Worm (Caenorhabditis elegans) whole organism, mixed stage, embryonic: ENCODE results near the gene irld-6.

Experiments
- bed-3 ChIP-seq: fragments of 200-800 bp; sonication (Bioruptor generic); optimal IDR thresholded peaks from 3 replicates; lab custom pipeline; 2018; ENCODE audit warnings: mild to moderate bottlenecking, missing genetic modification characterization, moderate library complexity, missing compliant biosample characterization
- ceh-39 ChIP-seq: fragments of 150-350 bp; optimal IDR thresholded peaks from 2 replicates; lab custom pipeline; 2014; ENCODE audit warnings: missing biosample characterization, missing genetic modification characterization
- ceh-83 ChIP-seq: fragments of 200-800 bp; sonication (Bioruptor generic); optimal IDR thresholded peaks from 2 replicates; lab custom pipeline; 2018; ENCODE audit warnings: mild to moderate bottlenecking, missing genetic modification characterization, missing compliant biosample characterization
- ces-1 ChIP-seq: fragments of 150-350 bp; optimal IDR thresholded peaks from 2 replicates; lab custom pipeline; 2014; ENCODE audit warnings: missing biosample characterization, missing genetic modification reagents, missing genetic modification characterization
- cnd-1 ChIP-seq: fragments of 200-800 bp; sonication (Bioruptor generic); optimal IDR thresholded peaks from 2 replicates; lab custom pipeline; 2018; ENCODE audit warnings: mild to moderate bottlenecking, missing genetic modification characterization, missing compliant biosample characterization
- drap-1 ChIP-seq: fragments of 200-800 bp; sonication (Bioruptor generic); optimal IDR thresholded peaks from 3 replicates; lab custom pipeline; 2018; ENCODE audit warnings: mild to moderate bottlenecking, missing genetic modification characterization, missing compliant biosample characterization
- elt-3 ChIP-seq: fragments of 150-350 bp; optimal IDR thresholded peaks from 2 replicates; lab custom pipeline; 2014; ENCODE audit warnings: missing biosample characterization, missing genetic modification characterization
- flh-1 ChIP-seq: fragments of 200-800 bp; sonication (Bioruptor generic); optimal IDR thresholded peaks from 2 replicates; lab custom pipeline; 2018; ENCODE audit warnings: mild to moderate bottlenecking, missing genetic modification characterization, moderate library complexity, missing compliant biosample characterization
- hlh-1 ChIP-seq: fragments of 150-350 bp; optimal IDR thresholded peaks from 2 replicates; lab custom pipeline; 2014; ENCODE audit warnings: missing biosample characterization, missing genetic modification reagents, missing genetic modification characterization
- lin-13 ChIP-seq: fragments of 150-350 bp; optimal IDR thresholded peaks from 2 replicates; lab custom pipeline; 2014; ENCODE audit warnings: missing biosample characterization, missing genetic modification characterization
- lin-32 ChIP-seq: fragments of 200-800 bp; sonication (Bioruptor generic); optimal IDR thresholded peaks from 2 replicates; lab custom pipeline; 2018; ENCODE audit warnings: mild to moderate bottlenecking, missing genetic modification characterization, missing compliant biosample characterization
- lsy-2 ChIP-seq: fragments of 150-350 bp; optimal IDR thresholded peaks from 2 replicates; lab custom pipeline; 2014; ENCODE audit warnings: missing biosample characterization, missing genetic modification characterization
- mab-5 ChIP-seq: fragments of 150-350 bp; optimal IDR thresholded peaks from 2 replicates; lab custom pipeline; 2014; ENCODE audit warnings: missing biosample characterization, missing genetic modification characterization
- mep-1 ChIP-seq: fragments of 150-350 bp; optimal IDR thresholded peaks from 2 replicates; lab custom pipeline; 2017; ENCODE audit warnings: missing biosample characterization, missing genetic modification reagents, missing genetic modification characterization, inconsistent platforms
- mls-2 ChIP-seq: sonication (generic microtip); optimal IDR thresholded peaks from 2 replicates; lab custom pipeline; 2016; ENCODE audit warnings: mild to moderate bottlenecking, missing genetic modification characterization, moderate library complexity, missing compliant biosample characterization
- nhr-12 ChIP-seq: fragments of 150-350 bp; optimal IDR thresholded peaks from 2 replicates; lab custom pipeline; 2014; ENCODE audit warnings: missing biosample characterization, missing genetic modification characterization
- nhr-2 ChIP-seq: fragments of 150-350 bp; optimal IDR thresholded peaks from 2 replicates; lab custom pipeline; 2014; ENCODE audit warnings: missing biosample characterization, missing genetic modification characterization
- nhr-237 ChIP-seq: fragments of 150-350 bp; optimal IDR thresholded peaks from 2 replicates; lab custom pipeline; 2014; ENCODE audit warnings: missing biosample characterization, missing genetic modification characterization
- nhr-28 ChIP-seq: fragments of 150-350 bp; optimal IDR thresholded peaks from 2 replicates; lab custom pipeline; 2014; ENCODE audit warnings: missing biosample characterization, missing genetic modification characterization
- nhr-76 ChIP-seq: sonication (generic microtip); optimal IDR thresholded peaks from 2 replicates; lab custom pipeline; 2017; ENCODE audit warnings: missing biosample characterization, missing genetic modification characterization
- pha-4 ChIP-seq: fragments of 150-350 bp; optimal IDR thresholded peaks from 2 replicates; lab custom pipeline; 2018; ENCODE audit warnings: missing biosample characterization, missing genetic modification reagents, missing genetic modification characterization
- sem-2 ChIP-seq: fragments of 200-800 bp; sonication (Bioruptor generic); optimal IDR thresholded peaks from 2 replicates; lab custom pipeline; 2018; ENCODE audit warnings: mild to moderate bottlenecking, missing genetic modification characterization, missing compliant biosample characterization
- snpc-4 ChIP-seq: fragments of 150-350 bp; optimal IDR thresholded peaks from 2 replicates; lab custom pipeline; 2014; ENCODE audit warnings: missing biosample characterization, missing genetic modification characterization
- sptf-1 ChIP-seq: sonication (generic microtip); optimal IDR thresholded peaks from 2 replicates; lab custom pipeline; 2017; ENCODE audit warnings: mild to moderate bottlenecking, missing genetic modification characterization, moderate library complexity, missing compliant biosample characterization
- tbx-8 ChIP-seq: fragments of 200-800 bp; sonication (Bioruptor generic); optimal IDR thresholded peaks from 2 replicates; lab custom pipeline; 2018; ENCODE audit warnings: mild to moderate bottlenecking, missing genetic modification characterization, moderate library complexity, missing compliant biosample characterization
- unc-120 ChIP-seq: sonication (generic microtip); optimal IDR thresholded peaks from 2 replicates; lab custom pipeline; 2017; ENCODE audit warnings: missing genetic modification characterization, missing compliant biosample characterization; ENCODE audit not compliant: poor library complexity, severe bottlenecking
- unc-39 ChIP-seq: fragments of 150-350 bp; optimal IDR thresholded peaks from 2 replicates; lab custom pipeline; 2014; ENCODE audit warnings: missing biosample characterization, missing genetic modification characterization
- unc-62 ChIP-seq: fragments of 150-350 bp; optimal IDR thresholded peaks from 2 replicates; lab custom pipeline; 2014; ENCODE audit warnings: missing biosample characterization, missing genetic modification reagents, missing genetic modification characterization
- zip-8 ChIP-seq: fragments of 150-350 bp; optimal IDR thresholded peaks from 2 replicates; lab custom pipeline; 2014; ENCODE audit warnings: missing biosample characterization, missing genetic modification characterization
- ztf-11 ChIP-seq: fragments of 150-350 bp; optimal IDR thresholded peaks from 2 replicates; lab custom pipeline; 2014; ENCODE audit warnings: missing biosample characterization, missing genetic modification characterization

Gene irld-6

DNA sequence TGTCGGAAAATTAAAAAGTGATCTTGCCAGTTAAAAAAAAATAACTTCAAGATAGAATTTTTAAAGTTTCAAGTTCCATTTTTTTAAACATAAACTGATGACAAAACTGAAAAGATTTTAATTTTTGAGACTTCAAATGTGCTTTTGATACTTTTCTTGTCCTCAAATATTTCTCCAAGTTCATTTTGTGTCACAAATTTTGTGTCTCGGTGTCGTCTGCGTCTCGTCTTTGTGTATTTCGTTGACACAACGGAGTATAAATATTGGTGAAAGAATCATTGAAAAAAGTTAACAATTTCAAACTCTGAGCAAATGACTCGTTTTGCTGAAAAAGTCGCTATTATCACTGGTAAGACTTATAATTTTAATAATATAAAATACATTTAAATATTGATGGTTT, 27.4 kb upstream of the irld-6 start, which contains the start of gene D1054.8:
D1054.8 (plus strand) TSS at position 301 of the 400 bp plus-strand sequence.
- TF ChIP-seq ceh-39 (tag; lab: Kevin White, UChicago), result no peak
- no peak for TF ChIP-seq nhr-2 (tag; lab: Kevin White, UChicago)
- TF ChIP-seq flh-1, result no peak
- no peak for TF ChIP-seq tbx-8 (GFP tag; lab: Kevin White, UChicago)
- no peak for TF ChIP-seq lin-32 (GFP tag; lab: Kevin White, UChicago)
- no peak for TF ChIP-seq bed-3 (GFP tag; lab: Kevin White, UChicago)
- no peak for TF ChIP-seq nhr-28 (tag; lab: Kevin White, UChicago)
- TF ChIP-seq nhr-237 (tag; lab: Kevin White, UChicago), result no peak
- no peak for TF ChIP-seq unc-39
- TF ChIP-seq unc-120 (tag; lab: Kevin White, UChicago), result no peak
- no peak for TF ChIP-seq pha-4
- TF ChIP-seq ces-1 (GFP tag; lab: Kevin White, UChicago), result no peak
- no peak for TF ChIP-seq nhr-12 (tag; lab: Kevin White, UChicago)
- TF ChIP-seq ztf-11 (tag; lab: Kevin White, UChicago), result no peak
- no peak for TF ChIP-seq sptf-1 (tag; lab: Kevin White, UChicago)
- no peak for TF ChIP-seq drap-1 (GFP tag; lab: Kevin White, UChicago)
- no peak for TF ChIP-seq lsy-2 (tag; lab: Kevin White, UChicago)
- TF ChIP-seq nhr-76 (tag; lab: Kevin White, UChicago), result no peak
- TF ChIP-seq unc-62 (GFP tag; lab: Kevin White, UChicago), result no peak

- TF ChIP-seq ceh-83 (no peak), mab-5 (tag; lab: Kevin White, UChicago) (no peak), unc-120 (tag; lab: Kevin White, UChicago) (no peak)
Measured at ce11 chrV:10776528-10777055, 20.0 kb upstream of the irld-6 start, which contains the start of gene D1054.5. Gene D1054.5, minus strand, starts transcription at chrV:10776578.

ce11 chrV:10773216-10773615, 16.6 kb upstream of the irld-6 start:
- no peak for TF ChIP-seq nhr-2 (tag; lab: Kevin White, UChicago)
- TF ChIP-seq sem-2 (GFP tag; lab: Kevin White, UChicago), result no peak
- no peak for TF ChIP-seq hlh-1
- TF ChIP-seq drap-1 (GFP tag; lab: Kevin White, UChicago), result no peak
- no peak for TF ChIP-seq lin-13 (tag; lab: Kevin White, UChicago)
- TF ChIP-seq flh-1, result no peak
- TF ChIP-seq nhr-237 (tag; lab: Kevin White, UChicago), result no peak
- TF ChIP-seq pha-4, result no peak
- no peak for TF ChIP-seq nhr-12 (tag; lab: Kevin White, UChicago)

DNA sequence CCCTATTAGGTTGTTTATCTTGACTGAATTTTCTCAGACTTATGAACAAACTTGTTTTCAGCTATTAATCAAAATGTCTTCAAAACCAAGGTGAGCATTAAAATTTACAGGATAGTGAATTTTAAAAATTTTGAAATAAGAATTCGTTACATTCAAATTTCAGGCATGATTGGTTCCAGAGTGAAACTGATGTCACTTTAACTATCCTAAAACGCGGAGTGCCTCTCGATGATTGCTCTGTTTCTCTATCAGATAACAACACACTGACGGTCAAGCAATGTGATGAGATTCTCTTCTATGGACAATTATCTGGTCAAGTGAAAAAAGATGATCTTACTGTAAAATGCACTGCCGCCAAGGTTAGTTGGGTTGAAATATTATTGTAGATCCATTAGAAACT, 14.8 kb upstream of the irld-6 start, which contains the start of gene D1054.3:
D1054.3 (plus strand) TSS at position 62 of the 400 bp plus-strand sequence.
- no peak for TF ChIP-seq sem-2 (GFP tag; lab: Kevin White, UChicago)
- no peak for TF ChIP-seq lin-32 (GFP tag; lab: Kevin White, UChicago)
- no peak for TF ChIP-seq cnd-1 (tag; lab: Kevin White, UChicago)
- no peak for TF ChIP-seq elt-3 (tag; lab: Kevin White, UChicago)

- TF ChIP-seq flh-1, result no peak
- TF ChIP-seq snpc-4 (tag; lab: Kevin White, UChicago), result no peak
- TF ChIP-seq mep-1 (tag; lab: Kevin White, UChicago), result peak; percentile 15
- peak; percentile 85 for TF ChIP-seq ces-1 (GFP tag; lab: Kevin White, UChicago)
- no peak for TF ChIP-seq sem-2 (GFP tag; lab: Kevin White, UChicago)
- no peak for TF ChIP-seq ztf-11 (tag; lab: Kevin White, UChicago)
Measured at ce11 chrV:10770026-10770425, 13.4 kb upstream of the irld-6 start, which contains the start of the genes D1054.1 and pas-2. Gene D1054.1, minus strand, starts transcription at chrV:10770217. Gene pas-2, plus strand, starts transcription at chrV:10770368.

DNA sequence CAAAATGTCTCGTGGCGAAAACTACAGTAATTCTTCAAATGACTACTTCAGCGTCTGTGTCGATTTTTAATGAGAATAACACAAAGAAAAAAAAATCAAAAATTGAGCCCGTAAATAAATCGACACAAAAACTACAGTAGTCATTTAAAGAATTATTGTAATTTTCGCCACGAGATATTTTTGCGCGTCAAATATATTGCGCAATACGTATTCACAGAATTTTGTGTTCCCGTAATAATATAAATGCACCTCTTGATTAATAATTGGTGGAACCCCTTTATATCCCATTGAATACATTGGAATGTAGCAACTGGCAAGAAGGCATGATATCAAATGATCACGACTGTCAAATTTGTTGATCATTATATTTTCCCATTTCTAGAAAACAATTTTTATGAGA, 12.3 kb upstream of the irld-6 start:
- TF ChIP-seq mls-2 (no peak), lsy-2 (tag; lab: Kevin White, UChicago) (no peak), zip-8 (tag; lab: Kevin White, UChicago) (peak; percentile 94)
